Worm (Caenorhabditis elegans): Measurements from ENCODE around the gene C05E7.3.

ce11 chrX:12937521-12937920 is 8.9 kb downstream of the C05E7.3 start:
- TF ChIP-seq lin-39 (tag; optimal IDR thresholded peaks at IDR 0.05) (no peak), mdl-1 (tag; optimal IDR thresholded peaks at IDR 0.05) (no peak), zag-1 (tag; optimal IDR thresholded peaks at IDR 0.05) (no peak), ztf-11 (tag; optimal IDR thresholded peaks at IDR 0.05) (no peak), jun-1 (tag; optimal IDR thresholded peaks at IDR 0.05) (no peak), egl-27 (tag; optimal IDR thresholded peaks at IDR 0.05) (no peak), daf-12 (tag; optimal IDR thresholded peaks at IDR 0.05) (no peak), nhr-76 (tag; optimal IDR thresholded peaks at IDR 0.05) (no peak), nhr-67 (tag; optimal IDR thresholded peaks at IDR 0.05) (no peak), R02D3.7 (tag; optimal IDR thresholded peaks at IDR 0.05) (no peak), pqm-1 (tag; optimal IDR thresholded peaks at IDR 0.05) (no peak), fkh-10 (GFP tag; optimal IDR thresholded peaks at IDR 0.05) (no peak)
